Worm (Caenorhabditis elegans) whole organism, young adult: ENCODE results near the gene dnc-4.

ENCODE experiments used
- D2030.7 ChIP-seq: fragments of 200-800 bp; sonication (Bioruptor generic); IDR thresholded peaks from 2 replicates; pipeline ENCODE4 v1.3.6; 2022; ENCODE audit warnings: missing genetic modification reagents, missing genetic modification characterization, missing compliant biosample characterization
- F23B12.7 ChIP-seq: sonication (generic microtip); optimal IDR thresholded peaks from 2 replicates; lab custom pipeline; 2017; ENCODE audit warnings: missing genetic modification characterization, mild to moderate bottlenecking, missing compliant biosample characterization, antibody characterized with exemption, moderate library complexity; ENCODE audit not compliant: insufficient read depth
- F33H1.4 ChIP-seq: fragments of 200-800 bp; sonication (Bioruptor generic); IDR thresholded peaks from 2 replicates; pipeline ENCODE4 v1.3.6; 2022; ENCODE audit warnings: missing genetic modification reagents, missing genetic modification characterization, missing compliant biosample characterization
- F37B4.10 ChIP-seq: fragments of 200-800 bp; sonication (Bioruptor generic); IDR thresholded peaks from 2 replicates; pipeline ENCODE4 v1.3.6; 2022; ENCODE audit warnings: missing genetic modification characterization, missing compliant biosample characterization
- F49E8.2 ChIP-seq: sonication (generic microtip); optimal IDR thresholded peaks from 3 replicates; lab custom pipeline; 2017; ENCODE audit warnings: missing genetic modification characterization, mild to moderate bottlenecking, missing compliant biosample characterization, antibody characterized with exemption, moderate library complexity; ENCODE audit not compliant: insufficient read depth
- F52B5.7 ChIP-seq: sonication (generic microtip); optimal IDR thresholded peaks from 2 replicates; lab custom pipeline; 2016; ENCODE audit warnings: mild to moderate bottlenecking, missing genetic modification characterization, missing compliant biosample characterization
- F55B11.4 ChIP-seq: sonication (generic microtip); optimal IDR thresholded peaks from 2 replicates; lab custom pipeline; 2016; ENCODE audit warnings: missing compliant biosample characterization, missing genetic modification characterization, borderline replicate concordance; ENCODE audit not compliant: insufficient read depth
- K12H6.12 ChIP-seq: fragments of 200-800 bp; sonication (Bioruptor generic); optimal IDR thresholded peaks from 2 replicates; lab custom pipeline; 2018; ENCODE audit warnings: mild to moderate bottlenecking, missing genetic modification characterization, missing compliant biosample characterization
- Y53F4B.3 ChIP-seq: fragments of 200-800 bp; sonication (Bioruptor generic); IDR thresholded peaks from 2 replicates; pipeline ENCODE4 v1.3.6; 2022; ENCODE audit warnings: missing genetic modification reagents, missing genetic modification characterization, missing compliant biosample characterization
- Y53G8AR.9 ChIP-seq: fragments of 200-800 bp; sonication (Bioruptor generic); conservative IDR thresholded peaks from 2 replicates; pipeline ENCODE4 v1.3.6; 2022; ENCODE audit warnings: missing genetic modification reagents, missing genetic modification characterization, missing compliant biosample characterization
- Y95B8A.8 ChIP-seq: fragments of 200-800 bp; sonication (Bioruptor generic); IDR thresholded peaks from 2 replicates; pipeline ENCODE4 v1.3.6; 2022; ENCODE audit warnings: missing genetic modification reagents, missing genetic modification characterization, missing compliant biosample characterization
- ama-1 ChIP-seq, 3 experiments: fragments of 150-350 bp in 1 of 3; sonication (generic microtip) in 2 of 3; optimal IDR thresholded peaks; 2 replicates each; lab custom pipeline; 2014 to 2018; ENCODE audit warnings: missing biosample characterization in 2 of 3, missing genetic modification characterization in 2 of 3, missing genetic modification reagents in 2 of 3
- aptf-2 ChIP-seq: fragments of 200-800 bp; sonication (Bioruptor generic); conservative IDR thresholded peaks from 2 replicates; pipeline ENCODE4 v1.3.6; 2022; ENCODE audit warnings: missing genetic modification reagents, missing genetic modification characterization, missing compliant biosample characterization
- athp-1 ChIP-seq: sonication (generic microtip); optimal IDR thresholded peaks from 2 replicates; lab custom pipeline; 2017; ENCODE audit warnings: mild to moderate bottlenecking, missing genetic modification characterization, missing compliant biosample characterization
- bed-2 ChIP-seq: fragments of 200-800 bp; sonication (Bioruptor generic); IDR thresholded peaks from 2 replicates; pipeline ENCODE4 v1.3.6; 2022; ENCODE audit warnings: missing genetic modification reagents, missing genetic modification characterization, missing compliant biosample characterization
- ccch-3 ChIP-seq: fragments of 200-800 bp; sonication (Bioruptor generic); optimal IDR thresholded peaks from 2 replicates; lab custom pipeline; 2018; ENCODE audit warnings: mild to moderate bottlenecking, missing genetic modification characterization, missing compliant biosample characterization
- ceh-58 ChIP-seq: fragments of 200-800 bp; sonication (Bioruptor generic); IDR thresholded peaks from 2 replicates; pipeline ENCODE4 v1.3.6; 2022; ENCODE audit warnings: missing genetic modification characterization, missing compliant biosample characterization
- ceh-79 ChIP-seq: sonication (generic microtip); optimal IDR thresholded peaks from 2 replicates; lab custom pipeline; 2017; ENCODE audit warnings: mild to moderate bottlenecking, missing genetic modification characterization, missing compliant biosample characterization
- ceh-91 ChIP-seq: fragments of 200-800 bp; sonication (Bioruptor generic); IDR thresholded peaks from 2 replicates; pipeline ENCODE4 v1.3.6; 2022; ENCODE audit warnings: missing genetic modification reagents, missing genetic modification characterization, missing compliant biosample characterization
- dpl-1 ChIP-seq: fragments of 150-350 bp; optimal IDR thresholded peaks from 2 replicates; lab custom pipeline; 2014; ENCODE audit warnings: missing biosample characterization, missing genetic modification reagents, missing genetic modification characterization
- efl-1 ChIP-seq: fragments of 150-350 bp; optimal IDR thresholded peaks from 2 replicates; lab custom pipeline; 2014; ENCODE audit warnings: missing biosample characterization, missing genetic modification reagents, missing genetic modification characterization
- egrh-3 ChIP-seq: fragments of 200-800 bp; sonication (Bioruptor generic); IDR thresholded peaks from 2 replicates; pipeline ENCODE4 v1.3.6; 2022; ENCODE audit warnings: missing genetic modification reagents, missing genetic modification characterization, missing compliant biosample characterization
- ekl-4 ChIP-seq: fragments of 200-800 bp; sonication (Bioruptor generic); IDR thresholded peaks from 2 replicates; pipeline ENCODE4 v1.3.6; 2022; ENCODE audit warnings: missing genetic modification reagents, missing genetic modification characterization, missing compliant biosample characterization
- ets-4 ChIP-seq: fragments of 200-800 bp; sonication (Bioruptor generic); optimal IDR thresholded peaks from 2 replicates; lab custom pipeline; 2018; ENCODE audit warnings: mild to moderate bottlenecking, missing genetic modification characterization, missing compliant biosample characterization
- hmg-20 ChIP-seq: fragments of 200-800 bp; sonication (Bioruptor generic); IDR thresholded peaks from 2 replicates; pipeline ENCODE4 v1.3.6; 2022; ENCODE audit warnings: missing genetic modification reagents, missing genetic modification characterization, missing compliant biosample characterization
- hsf-1 ChIP-seq: fragments of 200-800 bp; sonication (Bioruptor generic); IDR thresholded peaks from 2 replicates; pipeline ENCODE4 v1.3.6; 2022; ENCODE audit warnings: missing genetic modification reagents, missing genetic modification characterization, missing compliant biosample characterization
- lin-26 ChIP-seq: fragments of 200-800 bp; sonication (Bioruptor generic); IDR thresholded peaks from 2 replicates; pipeline ENCODE4 v1.3.6; 2022; ENCODE audit warnings: missing genetic modification reagents, missing genetic modification characterization, missing compliant biosample characterization
- lin-35 ChIP-seq, 3 experiments: fragments of 150-350 bp in 2 of 3; sonication (generic microtip) in 1 of 3; optimal IDR thresholded peaks; 2 replicates each; lab custom pipeline; 2014 to 2018; ENCODE audit warnings: missing biosample characterization in 3 of 3, missing genetic modification characterization in 3 of 3, missing genetic modification reagents in 3 of 3
- madf-3 ChIP-seq: fragments of 200-800 bp; sonication (Bioruptor generic); IDR thresholded peaks from 2 replicates; pipeline ENCODE4 v1.3.6; 2022; ENCODE audit warnings: missing genetic modification reagents, missing genetic modification characterization, missing compliant biosample characterization
- madf-6 ChIP-seq: fragments of 200-800 bp; sonication (Bioruptor generic); IDR thresholded peaks from 2 replicates; pipeline ENCODE4 v1.3.6; 2022; ENCODE audit warnings: missing genetic modification reagents, missing genetic modification characterization, missing compliant biosample characterization
- madf-8 ChIP-seq: fragments of 200-800 bp; sonication (Bioruptor generic); conservative IDR thresholded peaks from 2 replicates; pipeline ENCODE4 v1.3.6; 2022; ENCODE audit warnings: missing genetic modification reagents, missing genetic modification characterization, missing compliant biosample characterization
- mcd-1 ChIP-seq: fragments of 200-800 bp; sonication (Bioruptor generic); IDR thresholded peaks from 2 replicates; pipeline ENCODE4 v1.3.6; 2022; ENCODE audit warnings: missing genetic modification reagents, missing genetic modification characterization, missing compliant biosample characterization
- mes-4 ChIP-seq: sonication (generic microtip); optimal IDR thresholded peaks from 2 replicates; lab custom pipeline; 2016; ENCODE audit warnings: missing genotype, missing genetic modification characterization, missing compliant biosample characterization
- mxl-1 ChIP-seq: sonication (generic microtip); optimal IDR thresholded peaks from 2 replicates; lab custom pipeline; 2016; ENCODE audit warnings: missing genetic modification characterization, missing compliant biosample characterization
- nfya-1 ChIP-seq: sonication (generic microtip); optimal IDR thresholded peaks from 2 replicates; lab custom pipeline; 2017; ENCODE audit warnings: antibody characterized with exemption, missing compliant biosample characterization, missing genetic modification characterization, borderline replicate concordance; ENCODE audit not compliant: insufficient read depth
- nhr-27 ChIP-seq: fragments of 200-800 bp; sonication (Bioruptor generic); optimal IDR thresholded peaks from 2 replicates; lab custom pipeline; 2018; ENCODE audit warnings: mild to moderate bottlenecking, missing genetic modification characterization, moderate library complexity, missing compliant biosample characterization
- repo-1 ChIP-seq: sonication (generic microtip); optimal IDR thresholded peaks from 2 replicates; lab custom pipeline; 2017; ENCODE audit warnings: mild to moderate bottlenecking, missing genetic modification characterization, missing compliant biosample characterization
- sea-2 ChIP-seq: fragments of 200-800 bp; sonication (Bioruptor generic); IDR thresholded peaks from 2 replicates; pipeline ENCODE4 v1.3.6; 2022; ENCODE audit warnings: missing genetic modification characterization, missing compliant biosample characterization
- snpc-1.3 ChIP-seq: sonication (generic microtip); optimal IDR thresholded peaks from 2 replicates; lab custom pipeline; 2017; ENCODE audit warnings: missing genetic modification characterization, mild to moderate bottlenecking, missing compliant biosample characterization, antibody characterized with exemption, moderate library complexity, missing genotype, missing genetic modification reagents; ENCODE audit not compliant: insufficient read depth
- snpc-3.4 ChIP-seq: sonication (generic microtip); optimal IDR thresholded peaks from 2 replicates; lab custom pipeline; 2017; ENCODE audit warnings: missing genetic modification characterization, mild to moderate bottlenecking, missing compliant biosample characterization, antibody characterized with exemption, moderate library complexity, missing genotype, missing genetic modification reagents
- sptf-2 ChIP-seq: fragments of 200-800 bp; sonication (Bioruptor generic); optimal IDR thresholded peaks from 2 replicates; lab custom pipeline; 2018; ENCODE audit warnings: mild to moderate bottlenecking, missing genetic modification characterization, missing compliant biosample characterization
- tbp1 ChIP-seq: fragments of 200-800 bp; sonication (Bioruptor generic); optimal IDR thresholded peaks from 2 replicates; lab custom pipeline; 2018; ENCODE audit warnings: mild to moderate bottlenecking, missing genetic modification characterization, missing compliant biosample characterization
- tlf-1 ChIP-seq: fragments of 200-800 bp; sonication (Bioruptor generic); optimal IDR thresholded peaks from 2 replicates; lab custom pipeline; 2018; ENCODE audit warnings: mild to moderate bottlenecking, missing genetic modification characterization, missing compliant biosample characterization
- unc-62 ChIP-seq: fragments of 150-350 bp; optimal IDR thresholded peaks from 2 replicates; lab custom pipeline; 2014; ENCODE audit warnings: missing biosample characterization, missing genetic modification reagents, missing genetic modification characterization
- xnd-1 ChIP-seq: sonication (generic microtip); optimal IDR thresholded peaks from 2 replicates; lab custom pipeline; 2016; ENCODE audit warnings: missing genotype, missing genetic modification reagents, missing genetic modification characterization, missing compliant biosample characterization
- zfh-2 ChIP-seq: fragments of 200-800 bp; sonication (Bioruptor generic); conservative IDR thresholded peaks from 2 replicates; pipeline ENCODE4 v1.3.6; 2022; ENCODE audit warnings: missing genetic modification reagents, missing genetic modification characterization, missing compliant biosample characterization
- ztf-18 ChIP-seq: sonication (generic microtip); optimal IDR thresholded peaks from 2 replicates; lab custom pipeline; 2016; ENCODE audit warnings: missing genotype, mild to moderate bottlenecking, missing genetic modification characterization, missing compliant biosample characterization
- ztf-22 ChIP-seq: fragments of 200-800 bp; sonication (Bioruptor generic); optimal IDR thresholded peaks from 2 replicates; lab custom pipeline; 2018; ENCODE audit warnings: mild to moderate bottlenecking, missing genetic modification characterization, moderate library complexity, missing compliant biosample characterization
- ztf-6 ChIP-seq: fragments of 200-800 bp; sonication (Bioruptor generic); IDR thresholded peaks from 2 replicates; pipeline ENCODE4 v1.3.6; 2022; ENCODE audit warnings: missing genetic modification reagents, missing genetic modification characterization, missing compliant biosample characterization

The dnc-4 gene

ce11 chrIV:8061267-8061666, 41.7 kb upstream of the dnc-4 start (continued):
- TF ChIP-seq Y95B8A.8 (GFP tag; lab: Robert Waterston, UW) (no peak), ekl-4 (GFP tag; lab: Robert Waterston, UW) (no peak), efl-1 (GFP tag; lab: Kevin White, UChicago) (peak; percentile 86), bed-2 (GFP tag; lab: Robert Waterston, UW) (no peak), F23B12.7 (tag; lab: Kevin White, UChicago) (peak; percentile 5), F37B4.10 (GFP tag; lab: Robert Waterston, UW) (no peak), athp-1 (tag; lab: Kevin White, UChicago) (no peak), repo-1 (tag; lab: Kevin White, UChicago) (no peak), sea-2 (GFP tag; lab: Robert Waterston, UW) (no peak), hmg-20 (GFP tag; lab: Robert Waterston, UW) (no peak), mes-4 (tag; lab: Kevin White, UChicago) (no peak), tlf-1 (GFP tag; lab: Kevin White, UChicago) (no peak), nfya-1 (tag; lab: Kevin White, UChicago) (no peak), madf-6 (GFP tag; lab: Robert Waterston, UW) (no peak; the same call in 1 of the 2 replicates), xnd-1 (tag; lab: Kevin White, UChicago) (peak; percentile 85), Y53F4B.3 (GFP tag; lab: Robert Waterston, UW) (no peak), mcd-1 (GFP tag; lab: Robert Waterston, UW) (no peak), F55B11.4 (tag; lab: Kevin White, UChicago) (no peak), egrh-3 (GFP tag; lab: Robert Waterston, UW) (no peak), ets-4 (GFP tag; lab: Kevin White, UChicago) (no peak), ztf-22 (GFP tag; lab: Kevin White, UChicago) (no peak), ztf-18 (tag; lab: Kevin White, UChicago) (no peak), ceh-58 (GFP tag; lab: Robert Waterston, UW) (no peak), mxl-1 (tag; lab: Kevin White, UChicago) (no peak), D2030.7 (peak; percentile 72), ceh-91 (GFP tag; lab: Robert Waterston, UW) (peak; percentile 78), ama-1 (optimal IDR thresholded peaks at IDR 0.05; lab: Kevin White, UChicago) (no peak), ama-1 (GFP tag; optimal IDR thresholded peaks at IDR 0.05; lab: Kevin White, UChicago) (no peak), snpc-1.3 (tag; lab: Kevin White, UChicago) (peak; percentile 6), dpl-1 (GFP tag; lab: Kevin White, UChicago) (peak; percentile 55), F49E8.2 (no peak), lin-35 (GFP tag; optimal IDR thresholded peaks at IDR 0.05; lab: Kevin White, UChicago) (no peak), nhr-27 (tag; lab: Kevin White, UChicago) (no peak), lin-26 (GFP tag; lab: Robert Waterston, UW) (no peak), sptf-2 (GFP tag; lab: Kevin White, UChicago) (no peak), aptf-2 (no peak), F52B5.7 (tag; lab: Kevin White, UChicago) (no peak), unc-62 (no peak), F33H1.4 (GFP tag; lab: Robert Waterston, UW) (peak; percentile 94), madf-3 (GFP tag; lab: Robert Waterston, UW) (no peak), zfh-2 (GFP tag; lab: Robert Waterston, UW) (no peak), ztf-6 (GFP tag; lab: Robert Waterston, UW) (no peak), hsf-1 (GFP tag; lab: Robert Waterston, UW) (no peak), ceh-79 (tag; lab: Kevin White, UChicago) (no peak), snpc-3.4 (tag; lab: Kevin White, UChicago) (peak; percentile 60), K12H6.12 (tag; lab: Kevin White, UChicago) (no peak), tbp1 (no peak), ccch-3 (GFP tag; lab: Kevin White, UChicago) (no peak), madf-8 (GFP tag; lab: Robert Waterston, UW) (peak; percentile 93), Y53G8AR.9 (GFP tag; lab: Robert Waterston, UW) (no peak)
